Fruit fly (Drosophila melanogaster): ENCODE results near the gene Mst84B.
A peak's percentile ranks its signal among the peaks of the same experiment; 100 is the strongest.

Mst84B gene

dm6 chr3R:7089522-7090336, 27.8 kb downstream of the Mst84B start (continued):
- TF ChIP-seq run (tag; optimal IDR thresholded peaks at IDR 0.05) (no peak), lov (optimal IDR thresholded peaks at IDR 0.05) (no peak), lov (GFP tag; IDR thresholded peaks at IDR 0.05) (no peak), croc (GFP tag; conservative IDR thresholded peaks at IDR 0.05) (no peak), nom (GFP tag; optimal IDR thresholded peaks at IDR 0.05) (no peak), CG4360 (GFP tag; IDR thresholded peaks at IDR 0.05) (peak; percentile 42; the same call in 1 of the 2 replicates), br (optimal IDR thresholded peaks at IDR 0.05) (no peak), CG14441 (GFP tag; IDR thresholded peaks at IDR 0.05) (no peak), dimm (GFP tag; IDR thresholded peaks at IDR 0.05) (no peak), amos (GFP tag; IDR thresholded peaks at IDR 0.05; ENCODE audit: partially characterized antibody) (0 out of 2 replicates have a peak, but pooled peaks have one; percentile 11), jigr1 (GFP tag; IDR thresholded peaks at IDR 0.05) (no peak), CG15601 (tag; optimal IDR thresholded peaks at IDR 0.05) (no peak), CG7271 (tag; optimal IDR thresholded peaks at IDR 0.05) (no peak), CG17568 (GFP tag; optimal IDR thresholded peaks at IDR 0.05) (no peak), danr (GFP tag; IDR thresholded peaks at IDR 0.05) (no peak), tna (GFP tag; IDR thresholded peaks at IDR 0.05; ENCODE audit: partially characterized antibody) (no peak), CG18011 (GFP tag; optimal IDR thresholded peaks at IDR 0.05) (no peak), ssp (GFP tag; IDR thresholded peaks at IDR 0.05) (no peak), Sox100B (GFP tag; optimal IDR thresholded peaks at IDR 0.05) (no peak), BEAF-32 (GFP tag; optimal IDR thresholded peaks at IDR 0.05) (no peak), chm (GFP tag; IDR thresholded peaks at IDR 0.05) (peak; percentile 45; the same call in 1 of the 2 replicates), Tbp (GFP tag; optimal IDR thresholded peaks at IDR 0.05) (no peak), usp (GFP tag; optimal IDR thresholded peaks at IDR 0.05) (no peak), CG3726 (GFP tag; IDR thresholded peaks at IDR 0.05) (no peak), unpg (GFP tag; optimal IDR thresholded peaks at IDR 0.05) (no peak), CG31365 (tag; optimal IDR thresholded peaks at IDR 0.05) (no peak), CG16779 (GFP tag; IDR thresholded peaks at IDR 0.05) (no peak), Hr39 (optimal IDR thresholded peaks at IDR 0.05) (no peak), B-H2 (GFP tag; optimal IDR thresholded peaks at IDR 0.05) (no peak), CG10366 (GFP tag; IDR thresholded peaks at IDR 0.05) (no peak)

dm6 chr3R:7090337-7090830, 28.4 kb downstream of the Mst84B start:
- no peak for TF ChIP-seq Usf (GFP tag; optimal IDR thresholded peaks at IDR 0.05)
- no peak for TF ChIP-seq ato (GFP tag; IDR thresholded peaks at IDR 0.05; ENCODE audit: partially characterized antibody)
- TF ChIP-seq CG11723 (GFP tag; optimal IDR thresholded peaks at IDR 0.05): no peak
- no peak for TF ChIP-seq Antp (GFP tag; optimal IDR thresholded peaks at IDR 0.05)
- peak; percentile 16 for TF ChIP-seq gro (GFP tag; optimal IDR thresholded peaks at IDR 0.05)
- no peak for TF ChIP-seq zfh2 (GFP tag; optimal IDR thresholded peaks at IDR 0.05)
- peak; percentile 31 for TF ChIP-seq CG13894 (tag; optimal IDR thresholded peaks at IDR 0.05)
- no peak for TF ChIP-seq cas (GFP tag; IDR thresholded peaks at IDR 0.05)
- TF ChIP-seq Hmr (GFP tag; optimal IDR thresholded peaks at IDR 0.05): no peak
- no peak for TF ChIP-seq tap (tag; optimal IDR thresholded peaks at IDR 0.05)
- TF ChIP-seq Dfd (GFP tag; optimal IDR thresholded peaks at IDR 0.05): no peak
- TF ChIP-seq ci (GFP tag; IDR thresholded peaks at IDR 0.05): 0 out of 3 replicates have a peak, but pooled peaks have one; percentile 28
- peak; percentile 52 for TF ChIP-seq zf30C (GFP tag; optimal IDR thresholded peaks at IDR 0.05)
- TF ChIP-seq CG3995 (GFP tag; optimal IDR thresholded peaks at IDR 0.05): no peak
- TF ChIP-seq shn (GFP tag; optimal IDR thresholded peaks at IDR 0.05): no peak
- no peak for TF ChIP-seq sna (GFP tag; IDR thresholded peaks at IDR 0.05; ENCODE audit: partially characterized antibody)
- TF ChIP-seq Doc2 (GFP tag; IDR thresholded peaks at IDR 0.05): no peak
- no peak for TF ChIP-seq CG2678 (tag; optimal IDR thresholded peaks at IDR 0.05)
- peak; percentile 48 for TF ChIP-seq CG9932 (GFP tag; IDR thresholded peaks at IDR 0.05)
- no peak for TF ChIP-seq Fer3 (tag; optimal IDR thresholded peaks at IDR 0.05)
- TF ChIP-seq jing (GFP tag; optimal IDR thresholded peaks at IDR 0.05): no peak
- TF ChIP-seq CG43689 (GFP tag; IDR thresholded peaks at IDR 0.05): no peak

Measured in whole organism, embryonic.